Worm (Caenorhabditis elegans): ENCODE results near the gene F49F1.17.
"Not testable (repeated sequence)": the region's sequence is repeated elsewhere in the genome, so short reads cannot be mapped to it uniquely, and the experiment has no call there.

Gene F49F1.17

ce11 chrIV:4135744-4136143 is at the start of gene F49F1.17:
Gene F49F1.17 (minus strand): TSS chrIV:4135844.
- TF ChIP-seq dpl-1 (GFP tag; optimal IDR thresholded peaks at IDR 0.05) (no peak), nhr-102 (tag; optimal IDR thresholded peaks at IDR 0.05) (no peak), spr-3 (GFP tag; optimal IDR thresholded peaks at IDR 0.05) (no peak), ceh-82 (tag; optimal IDR thresholded peaks at IDR 0.05) (no peak), hmg-1.1 (GFP tag; IDR thresholded peaks at IDR 0.05) (no peak), ceh-32 (tag; optimal IDR thresholded peaks at IDR 0.05; ENCODE audit: poor library complexity) (no peak), egl-43 (GFP tag; IDR thresholded peaks at IDR 0.05) (no peak), rbr-2 (tag; optimal IDR thresholded peaks at IDR 0.05) (no peak), F49E8.2 (tag; optimal IDR thresholded peaks at IDR 0.05; ENCODE audit: borderline replicate concordance) (no peak), egl-27 (tag; optimal IDR thresholded peaks at IDR 0.05) (no peak), zip-11 (GFP tag; IDR thresholded peaks at IDR 0.05) (no peak), F37D6.2 (tag; optimal IDR thresholded peaks at IDR 0.05) (no peak), nhr-111 (GFP tag; optimal IDR thresholded peaks at IDR 0.05) (no peak), pqm-1 (tag; optimal IDR thresholded peaks at IDR 0.05) (no peak), nhr-11 (tag; optimal IDR thresholded peaks at IDR 0.05) (no peak), hif-1 (tag; optimal IDR thresholded peaks at IDR 0.05) (no peak), ztf-11 (tag; optimal IDR thresholded peaks at IDR 0.05) (no peak), tag-97 (GFP tag; IDR thresholded peaks at IDR 0.05) (no peak), pha-4 (GFP tag; IDR thresholded peaks at IDR 0.05) (no peak), pha-4 (tag; optimal IDR thresholded peaks at IDR 0.05) (no peak)

- peak; percentile 98 for TF ChIP-seq lin-29 (GFP tag; IDR thresholded peaks at IDR 0.05)
- TF ChIP-seq dmd-8 (GFP tag; IDR thresholded peaks at IDR 0.05), result 0 out of 2 replicates have a peak, but pooled peaks have one; percentile 12
- peak; percentile 83 for TF ChIP-seq mdt-29 (GFP tag; IDR thresholded peaks at IDR 0.05)
- TF ChIP-seq dpl-1 (GFP tag; optimal IDR thresholded peaks at IDR 0.05), result peak; percentile 33
- TF ChIP-seq Y48G9A.11 (GFP tag; IDR thresholded peaks at IDR 0.05), result peak; percentile 70
- peak; percentile 82 for TF ChIP-seq ZK337.2 (GFP tag; IDR thresholded peaks at IDR 0.05)
- TF ChIP-seq hlh-11 (tag; optimal IDR thresholded peaks at IDR 0.05), result peak; percentile 3
- TF ChIP-seq dmd-9 (GFP tag; IDR thresholded peaks at IDR 0.05), result peak; percentile 95
- peak; percentile 96 for TF ChIP-seq T26A8.4 (GFP tag; IDR thresholded peaks at IDR 0.05)
- peak; percentile 28 to 77 for TF ChIP-seq lsy-2 (tag; optimal IDR thresholded peaks at IDR 0.05)
- peak; percentile 88 for TF ChIP-seq saeg-2 (GFP tag; IDR thresholded peaks at IDR 0.05)
- TF ChIP-seq lin-1 (GFP tag; IDR thresholded peaks at IDR 0.05), result 0 out of 2 replicates have a peak, but pooled peaks have one; percentile 43
- peak; percentile 83 for TF ChIP-seq madf-9 (GFP tag; conservative IDR thresholded peaks at IDR 0.05)
- peak; percentile 92 for TF ChIP-seq php-3 (GFP tag; IDR thresholded peaks at IDR 0.05)
- 0 out of 2 replicates have a peak, but pooled peaks have one; percentile 30 for TF ChIP-seq nhr-41 (GFP tag; IDR thresholded peaks at IDR 0.05)
- peak; percentile 95 for TF ChIP-seq egl-43 (GFP tag; IDR thresholded peaks at IDR 0.05)
- TF ChIP-seq rbr-2 (tag; optimal IDR thresholded peaks at IDR 0.05), result peak; percentile 32
- TF ChIP-seq arid-1 (GFP tag; conservative IDR thresholded peaks at IDR 0.05), result peak; percentile 84
- peak; percentile 51; the same call in 1 of the 2 replicates for TF ChIP-seq set-16 (GFP tag; IDR thresholded peaks at IDR 0.05)
- TF ChIP-seq hmg-1.1 (GFP tag; IDR thresholded peaks at IDR 0.05), result peak; percentile 98
- 0 out of 2 replicates have a peak, but pooled peaks have one; percentile 14 for TF ChIP-seq mxl-2 (GFP tag; conservative IDR thresholded peaks at IDR 0.05)
- TF ChIP-seq nhr-42 (GFP tag; IDR thresholded peaks at IDR 0.05), result peak; percentile 97
- peak; percentile 96 for TF ChIP-seq D1046.2 (GFP tag; IDR thresholded peaks at IDR 0.05)
- TF ChIP-seq daf-8 (GFP tag; IDR thresholded peaks at IDR 0.05), result peak; percentile 82; the same call in 1 of the 2 replicates
- peak; percentile 98 for TF ChIP-seq ceh-20 (GFP tag; IDR thresholded peaks at IDR 0.05)
- peak; percentile 93 for TF ChIP-seq zfp-3 (GFP tag; conservative IDR thresholded peaks at IDR 0.05)
- TF ChIP-seq tra-1 (GFP tag; IDR thresholded peaks at IDR 0.05), result peak; percentile 95
- peak; percentile 53 for TF ChIP-seq mes-2 (tag; optimal IDR thresholded peaks at IDR 0.05; ENCODE audit: poor library complexity, severe bottlenecking)
- TF ChIP-seq ctbp-1 (GFP tag; IDR thresholded peaks at IDR 0.05), result peak; percentile 92
- TF ChIP-seq pha-4 (GFP tag; IDR thresholded peaks at IDR 0.05), result peak; percentile 85
- TF ChIP-seq pha-4 (tag; optimal IDR thresholded peaks at IDR 0.05), result not testable (repeated sequence)
- TF ChIP-seq lin-38 (GFP tag; IDR thresholded peaks at IDR 0.05), result peak; percentile 100
- TF ChIP-seq madf-5 (GFP tag; IDR thresholded peaks at IDR 0.05), result peak in 1 of 2 experiments; percentile 88; a peak in 2 of 4 replicates
- TF ChIP-seq vab-7 (GFP tag; IDR thresholded peaks at IDR 0.05), result peak; percentile 81
- peak; percentile 95 for TF ChIP-seq dmd-6 (GFP tag; IDR thresholded peaks at IDR 0.05)
Measured at ce11 chrIV:4184767-4185166, 49.1 kb upstream of the F49F1.17 start.
